Worm (Caenorhabditis elegans) whole organism, early embryonic: ENCODE data around the gene lron-1.

ENCODE experiments used
- B0310.2 ChIP-seq: sonication (generic microtip); optimal IDR thresholded peaks from 2 replicates; lab custom pipeline; 2016; ENCODE audit warnings: mild to moderate bottlenecking, missing genetic modification characterization, missing compliant biosample characterization
- F13C5.2 ChIP-seq: sonication (generic microtip); optimal IDR thresholded peaks from 2 replicates; lab custom pipeline; 2017; ENCODE audit warnings: mild to moderate bottlenecking, missing genetic modification characterization, inconsistent platforms, missing compliant biosample characterization
- aly-1 ChIP-seq: sonication (generic microtip); optimal IDR thresholded peaks from 2 replicates; lab custom pipeline; 2016; ENCODE audit warnings: missing genetic modification characterization, missing compliant biosample characterization
- ama-1 ChIP-seq: fragments of 150-350 bp; optimal IDR thresholded peaks from 2 replicates; lab custom pipeline; 2014
- ets-7 ChIP-seq: sonication (generic microtip); optimal IDR thresholded peaks from 2 replicates; lab custom pipeline; 2016; ENCODE audit warnings: missing genotype, missing genetic modification characterization, missing compliant biosample characterization
- flt-1 ChIP-seq: fragments of 200-800 bp; sonication (Bioruptor generic); IDR thresholded peaks from 2 replicates; pipeline ENCODE4 v1.3.6; 2022; ENCODE audit warnings: missing genetic modification characterization, missing compliant biosample characterization
- hmg-4 ChIP-seq: fragments of 200-800 bp; sonication (Bioruptor generic); optimal IDR thresholded peaks from 2 replicates; lab custom pipeline; 2018; ENCODE audit warnings: mild to moderate bottlenecking, missing genetic modification characterization, missing compliant biosample characterization
- pes-1 ChIP-seq: fragments of 200-800 bp; sonication (Bioruptor generic); IDR thresholded peaks from 2 replicates; pipeline ENCODE4 v1.3.6; 2022; ENCODE audit warnings: missing genetic modification reagents, missing genetic modification characterization, missing compliant biosample characterization
- tbx-11 ChIP-seq: fragments of 200-800 bp; sonication (Bioruptor generic); IDR thresholded peaks from 2 replicates; pipeline ENCODE4 v1.3.6; 2022; ENCODE audit warnings: missing genetic modification characterization, missing compliant biosample characterization
- tbx-37 ChIP-seq: fragments of 200-800 bp; sonication (Bioruptor generic); conservative IDR thresholded peaks from 2 replicates; pipeline ENCODE4 v1.3.6; 2022; ENCODE audit warnings: missing genetic modification reagents, missing genetic modification characterization, missing compliant biosample characterization
- tra-4 ChIP-seq: sonication (generic microtip); optimal IDR thresholded peaks from 2 replicates; lab custom pipeline; 2017; ENCODE audit warnings: missing genetic modification characterization, missing compliant biosample characterization

ce11 chrX:14607770-14608169 lies 35.3 kb downstream of the lron-1 start:
- no peak for TF ChIP-seq ama-1
- no peak for TF ChIP-seq tbx-11 (GFP tag; lab: Robert Waterston, UW)
- TF ChIP-seq hmg-4 (GFP tag; lab: Kevin White, UChicago) = no peak
- TF ChIP-seq flt-1 = no peak
- TF ChIP-seq tra-4 (tag; lab: Kevin White, UChicago) = no peak
- no peak for TF ChIP-seq pes-1 (GFP tag; lab: Robert Waterston, UW)
- no peak for TF ChIP-seq F13C5.2 (tag; lab: Kevin White, UChicago)
- no peak for TF ChIP-seq tbx-37
- TF ChIP-seq aly-1 = no peak
- no peak for TF ChIP-seq ets-7 (tag; lab: Kevin White, UChicago)
- TF ChIP-seq B0310.2 (tag; lab: Kevin White, UChicago) = no peak
